Worm (Caenorhabditis elegans) whole organism, L1 larva: Measurements from ENCODE around the gene ZK795.2.

ENCODE experiments used
- ama-1 ChIP-seq: fragments of 150-350 bp; optimal IDR thresholded peaks from 2 replicates; lab custom pipeline; 2014
- ceh-82 ChIP-seq, 3 experiments: fragments of 150-350 bp in 1 of 3; sonication (generic microtip) in 2 of 3; optimal IDR thresholded peaks; 2 replicates each; lab custom pipeline; 2014 to 2017; ENCODE audit warnings: missing biosample characterization in 3 of 3, missing genetic modification characterization in 3 of 3
- ces-1 ChIP-seq: fragments of 150-350 bp; optimal IDR thresholded peaks from 2 replicates; lab custom pipeline; 2014; ENCODE audit warnings: missing biosample characterization, missing genetic modification reagents, missing genetic modification characterization
- lin-35 ChIP-seq, 2 experiments: fragments of 150-350 bp; optimal IDR thresholded peaks; 2 replicates each; lab custom pipeline; 2014; ENCODE audit warnings: missing biosample characterization in 2 of 2, missing genetic modification characterization in 2 of 2, missing genetic modification reagents in 2 of 2
- lin-39 ChIP-seq: fragments of 150-350 bp; optimal IDR thresholded peaks from 2 replicates; lab custom pipeline; 2014; ENCODE audit warnings: missing biosample characterization, missing genetic modification reagents, missing genetic modification characterization
- lsy-2 ChIP-seq, 2 experiments: fragments of 150-350 bp; optimal IDR thresholded peaks; 2 replicates each; lab custom pipeline; 2014; ENCODE audit warnings: missing biosample characterization in 2 of 2, missing genetic modification characterization in 2 of 2
- mdl-1 ChIP-seq, 2 experiments: fragments of 150-350 bp; optimal IDR thresholded peaks; 2 replicates each; lab custom pipeline; 2014 to 2017; ENCODE audit warnings: missing biosample characterization in 2 of 2, missing genetic modification characterization in 2 of 2, inconsistent platforms in 1 of 2
- nhr-11 ChIP-seq: fragments of 150-350 bp; optimal IDR thresholded peaks from 2 replicates; lab custom pipeline; 2014; ENCODE audit warnings: missing biosample characterization, missing genetic modification characterization
- snpc-4 ChIP-seq: fragments of 150-350 bp; optimal IDR thresholded peaks from 2 replicates; lab custom pipeline; 2014; ENCODE audit warnings: missing biosample characterization, missing genetic modification characterization
- unc-130 ChIP-seq: fragments of 150-350 bp; optimal IDR thresholded peaks from 2 replicates; lab custom pipeline; 2017; ENCODE audit warnings: missing biosample characterization, missing genetic modification characterization, inconsistent platforms
- unc-62 ChIP-seq: fragments of 150-350 bp; optimal IDR thresholded peaks from 2 replicates; lab custom pipeline; 2014; ENCODE audit warnings: missing biosample characterization, missing genetic modification reagents, missing genetic modification characterization
- unc-86 ChIP-seq: sonication (generic microtip); optimal IDR thresholded peaks from 2 replicates; lab custom pipeline; 2016; ENCODE audit warnings: missing genetic modification characterization, missing compliant biosample characterization
- zag-1 ChIP-seq: fragments of 150-350 bp; optimal IDR thresholded peaks from 2 replicates; lab custom pipeline; 2014; ENCODE audit warnings: missing biosample characterization, missing genetic modification characterization

- no peak for TF ChIP-seq unc-130 (tag; lab: Kevin White, UChicago)
- no peak for TF ChIP-seq nhr-11 (tag; lab: Kevin White, UChicago)
- TF ChIP-seq ama-1 (lab: Kevin White, UChicago) = no peak
- TF ChIP-seq lsy-2 (tag; optimal IDR thresholded peaks at IDR 0.05; lab: Kevin White, UChicago) = no peak
- TF ChIP-seq unc-86 (tag; lab: Kevin White, UChicago) = no peak
- TF ChIP-seq unc-62 = no peak
- no peak for TF ChIP-seq zag-1
- no peak for TF ChIP-seq snpc-4 (tag; lab: Kevin White, UChicago)
- no peak for TF ChIP-seq ceh-82 (tag; optimal IDR thresholded peaks at IDR 0.05; lab: Kevin White, UChicago)
- no peak for TF ChIP-seq mdl-1 (tag; optimal IDR thresholded peaks at IDR 0.05; lab: Kevin White, UChicago)
- no peak for TF ChIP-seq lin-39 (tag; lab: Kevin White, UChicago)
- TF ChIP-seq ces-1 (GFP tag; lab: Kevin White, UChicago) = no peak
- TF ChIP-seq lin-35 (GFP tag; optimal IDR thresholded peaks at IDR 0.05; lab: Kevin White, UChicago) = no peak
Observed at ce11 chrIV:12540242-12540641, 18.5 kb downstream of the ZK795.2 start.
